Worm (Caenorhabditis elegans) whole organism, L2 larva: ENCODE measurements around the gene Y75B12B.10.

Source experiments
- aly-2 ChIP-seq: fragments of 150-350 bp; optimal IDR thresholded peaks from 2 replicates; lab custom pipeline; 2014; ENCODE audit warnings: missing biosample characterization, missing genetic modification characterization
- blmp-1 ChIP-seq: sonication (generic microtip); optimal IDR thresholded peaks from 2 replicates; lab custom pipeline; 2017; ENCODE audit warnings: missing genetic modification characterization, mild to moderate bottlenecking, missing compliant biosample characterization, antibody characterized with exemption, moderate library complexity; ENCODE audit not compliant: insufficient read depth
- ceh-16 ChIP-seq: fragments of 150-350 bp; optimal IDR thresholded peaks from 2 replicates; lab custom pipeline; 2014; ENCODE audit warnings: missing biosample characterization, missing genetic modification characterization
- lin-13 ChIP-seq: fragments of 150-350 bp; optimal IDR thresholded peaks from 2 replicates; lab custom pipeline; 2014; ENCODE audit warnings: missing biosample characterization, missing genetic modification reagents, missing genetic modification characterization
- nhr-237 ChIP-seq: fragments of 150-350 bp; optimal IDR thresholded peaks from 2 replicates; lab custom pipeline; 2014; ENCODE audit warnings: missing biosample characterization, missing genetic modification characterization
- sem-4 ChIP-seq: fragments of 150-350 bp; optimal IDR thresholded peaks from 2 replicates; lab custom pipeline; 2014; ENCODE audit warnings: missing biosample characterization, missing genetic modification reagents, missing genetic modification characterization
- unc-39 ChIP-seq: fragments of 150-350 bp; optimal IDR thresholded peaks from 2 replicates; lab custom pipeline; 2014; ENCODE audit warnings: missing biosample characterization, missing genetic modification characterization
- zag-1 ChIP-seq: fragments of 150-350 bp; optimal IDR thresholded peaks from 2 replicates; lab custom pipeline; 2014; ENCODE audit warnings: missing biosample characterization, missing genetic modification characterization
- ztf-11 ChIP-seq: sonication (generic microtip); optimal IDR thresholded peaks from 2 replicates; lab custom pipeline; 2017; ENCODE audit warnings: missing biosample characterization, missing genetic modification characterization

- TF ChIP-seq aly-2 (tag; lab: Kevin White, UChicago) (no peak), lin-13 (GFP tag; lab: Kevin White, UChicago) (no peak), blmp-1 (tag; lab: Kevin White, UChicago) (no peak), sem-4 (tag; lab: Kevin White, UChicago) (no peak), nhr-237 (tag; lab: Kevin White, UChicago) (no peak), unc-39 (no peak), zag-1 (tag; lab: Kevin White, UChicago) (no peak), ceh-16 (tag; lab: Kevin White, UChicago) (no peak), ztf-11 (tag; lab: Kevin White, UChicago) (no peak)
Measured at ce11 chrV:15240215-15240614, 40.3 kb downstream of the Y75B12B.10 start, which contains the start of gene srw-11.
